Worm (Caenorhabditis elegans) whole organism, L4 larva: ENCODE measurements around the gene din-1.

Experiments
- D1046.2 ChIP-seq: fragments of 200-800 bp; sonication (Bioruptor generic); IDR thresholded peaks from 2 replicates; pipeline ENCODE4 v1.3.6; 2022; ENCODE audit warnings: missing genetic modification characterization, missing compliant biosample characterization
- F37D6.2 ChIP-seq: sonication (generic microtip); optimal IDR thresholded peaks from 2 replicates; lab custom pipeline; 2016; ENCODE audit warnings: mild to moderate bottlenecking, missing genetic modification characterization, missing compliant biosample characterization
- R02D3.7 ChIP-seq: fragments of 150-350 bp; sonication (generic microtip); optimal IDR thresholded peaks from 3 replicates; lab custom pipeline; 2014; ENCODE audit warnings: missing biosample characterization, missing genetic modification characterization
- T26A8.4 ChIP-seq: fragments of 200-800 bp; sonication (Bioruptor generic); IDR thresholded peaks from 2 replicates; pipeline ENCODE4 v1.3.6; 2022; ENCODE audit warnings: missing genetic modification characterization, missing compliant biosample characterization
- aha-1 ChIP-seq: fragments of 150-350 bp; peaks from one replicate; lab custom pipeline; 2014; ENCODE audit warnings: missing biosample characterization, missing genetic modification characterization
- arid-1 ChIP-seq: fragments of 200-800 bp; sonication (Bioruptor generic); conservative IDR thresholded peaks from 2 replicates; pipeline ENCODE4 v1.3.6; 2022; ENCODE audit warnings: missing genetic modification reagents, missing genetic modification characterization, missing compliant biosample characterization
- attf-4 ChIP-seq: sonication (generic microtip); optimal IDR thresholded peaks from 3 replicates; lab custom pipeline; 2017; ENCODE audit warnings: missing biosample characterization, missing genetic modification characterization
- ceh-28 ChIP-seq: fragments of 150-350 bp; optimal IDR thresholded peaks from 2 replicates; lab custom pipeline; 2014; ENCODE audit warnings: missing biosample characterization, missing genetic modification reagents, missing genetic modification characterization
- ceh-44 ChIP-seq: fragments of 200-800 bp; sonication (Bioruptor generic); IDR thresholded peaks from 2 replicates; pipeline ENCODE4 v1.3.6; 2022; ENCODE audit warnings: missing genetic modification reagents, missing genetic modification characterization, missing compliant biosample characterization
- ceh-62 ChIP-seq: sonication (generic microtip); optimal IDR thresholded peaks from 2 replicates; lab custom pipeline; 2017; ENCODE audit warnings: missing biosample characterization, missing genetic modification characterization
- ctbp-1 ChIP-seq: fragments of 200-800 bp; sonication (Bioruptor generic); IDR thresholded peaks from 2 replicates; pipeline ENCODE4 v1.3.6; 2022; ENCODE audit warnings: missing genetic modification reagents, missing genetic modification characterization, missing compliant biosample characterization
- daf-12 ChIP-seq: fragments of 150-350 bp; optimal IDR thresholded peaks from 2 replicates; lab custom pipeline; 2014; ENCODE audit warnings: missing biosample characterization, missing genetic modification reagents, missing genetic modification characterization
- daf-16 ChIP-seq, 3 experiments: sonication (generic microtip); optimal IDR thresholded peaks; 2 replicates each; lab custom pipeline; 2016 to 2017; ENCODE audit warnings: missing genetic modification characterization in 3 of 3, missing genetic modification reagents in 3 of 3, mild to moderate bottlenecking in 2 of 3, missing compliant biosample characterization in 2 of 3, missing biosample characterization in 1 of 3, moderate library complexity in 1 of 3
- daf-19 ChIP-seq: fragments of 200-800 bp; sonication (Bioruptor generic); conservative IDR thresholded peaks from 2 replicates; pipeline ENCODE4 v1.3.6; 2022; ENCODE audit warnings: missing genetic modification characterization, missing compliant biosample characterization
- dmd-6 ChIP-seq: fragments of 200-800 bp; sonication (Bioruptor generic); IDR thresholded peaks from 2 replicates; pipeline ENCODE4 v1.3.6; 2022; ENCODE audit warnings: missing genetic modification reagents, missing genetic modification characterization, missing compliant biosample characterization
- dpl-1 ChIP-seq: fragments of 150-350 bp; optimal IDR thresholded peaks from 2 replicates; lab custom pipeline; 2014; ENCODE audit warnings: missing biosample characterization, missing genetic modification reagents, missing genetic modification characterization
- duxl-1 ChIP-seq: sonication (generic microtip); optimal IDR thresholded peaks from 2 replicates; lab custom pipeline; 2016; ENCODE audit warnings: mild to moderate bottlenecking, missing genetic modification characterization, moderate library complexity, missing compliant biosample characterization; ENCODE audit not compliant: poor library complexity
- dve-1 ChIP-seq: sonication (generic microtip); optimal IDR thresholded peaks from 2 replicates; lab custom pipeline; 2017; ENCODE audit warnings: antibody characterized with exemption, mild to moderate bottlenecking, missing genetic modification characterization, missing compliant biosample characterization; ENCODE audit not compliant: insufficient read depth
- fkh-10 ChIP-seq: fragments of 150-350 bp; optimal IDR thresholded peaks from 2 replicates; lab custom pipeline; 2014; ENCODE audit warnings: missing biosample characterization, missing genetic modification reagents, missing genetic modification characterization
- fos-1 ChIP-seq: fragments of 150-350 bp; optimal IDR thresholded peaks from 2 replicates; lab custom pipeline; 2014; ENCODE audit warnings: missing biosample characterization, missing genetic modification characterization
- hlh-11 ChIP-seq: fragments of 200-800 bp; sonication (Bioruptor generic); optimal IDR thresholded peaks from 2 replicates; lab custom pipeline; 2018; ENCODE audit warnings: mild to moderate bottlenecking, missing genetic modification characterization, missing compliant biosample characterization
- hlh-30 ChIP-seq: sonication (generic microtip); optimal IDR thresholded peaks from 2 replicates; lab custom pipeline; 2017; ENCODE audit warnings: antibody characterized with exemption, mild to moderate bottlenecking, missing genetic modification characterization, missing compliant biosample characterization; ENCODE audit not compliant: insufficient read depth
- jun-1 ChIP-seq: fragments of 150-350 bp; optimal IDR thresholded peaks from 2 replicates; lab custom pipeline; 2014; ENCODE audit warnings: missing biosample characterization, missing genetic modification reagents, missing genetic modification characterization
- lin-29 ChIP-seq: fragments of 200-800 bp; sonication (Bioruptor generic); IDR thresholded peaks from 2 replicates; pipeline ENCODE4 v1.3.6; 2022; ENCODE audit warnings: missing genetic modification reagents, missing genetic modification characterization, missing compliant biosample characterization
- lin-39 ChIP-seq: fragments of 150-350 bp; optimal IDR thresholded peaks from 2 replicates; lab custom pipeline; 2014; ENCODE audit warnings: missing biosample characterization, missing genetic modification reagents, missing genetic modification characterization
- lsy-2 ChIP-seq, 2 experiments: fragments of 150-350 bp in 1 of 2; sonication (generic microtip) in 1 of 2; optimal IDR thresholded peaks; 2 replicates each; lab custom pipeline; 2014 to 2017; ENCODE audit warnings: missing biosample characterization in 2 of 2, missing genetic modification characterization in 2 of 2
- madf-9 ChIP-seq: fragments of 200-800 bp; sonication (Bioruptor generic); conservative IDR thresholded peaks from 2 replicates; pipeline ENCODE4 v1.3.6; 2022; ENCODE audit warnings: missing genetic modification reagents, missing genetic modification characterization, missing compliant biosample characterization
- mdl-1 ChIP-seq, 2 experiments: fragments of 150-350 bp in 1 of 2; sonication (generic microtip) in 1 of 2; optimal IDR thresholded peaks; 2 replicates each; lab custom pipeline; 2014 to 2017; ENCODE audit warnings: missing biosample characterization in 2 of 2, missing genetic modification characterization in 2 of 2
- mep-1 ChIP-seq: fragments of 150-350 bp; sonication (generic microtip); optimal IDR thresholded peaks from 3 replicates; lab custom pipeline; 2014; ENCODE audit warnings: missing biosample characterization, missing genetic modification characterization
- mes-2 ChIP-seq: sonication (generic microtip); optimal IDR thresholded peaks from 2 replicates; lab custom pipeline; 2016; ENCODE audit warnings: missing genotype, mild to moderate bottlenecking, missing genetic modification characterization, missing compliant biosample characterization; ENCODE audit not compliant: poor library complexity, severe bottlenecking
- mxl-3 ChIP-seq: fragments of 200-800 bp; sonication (Bioruptor generic); optimal IDR thresholded peaks from 2 replicates; lab custom pipeline; 2018; ENCODE audit warnings: mild to moderate bottlenecking, missing genetic modification characterization, missing compliant biosample characterization
- nhr-10 ChIP-seq: fragments of 150-350 bp; optimal IDR thresholded peaks from 2 replicates; lab custom pipeline; 2014; ENCODE audit warnings: missing biosample characterization, missing genetic modification characterization
- nhr-237 ChIP-seq: sonication (generic microtip); optimal IDR thresholded peaks from 2 replicates; lab custom pipeline; 2017; ENCODE audit warnings: missing biosample characterization, missing genetic modification characterization
- nhr-28 ChIP-seq: fragments of 150-350 bp; optimal IDR thresholded peaks from 2 replicates; lab custom pipeline; 2014; ENCODE audit warnings: missing biosample characterization, missing genetic modification characterization
- nhr-42 ChIP-seq: fragments of 200-800 bp; sonication (Bioruptor generic); IDR thresholded peaks from 2 replicates; pipeline ENCODE4 v1.3.6; 2022; ENCODE audit warnings: missing genetic modification characterization, missing compliant biosample characterization
- nhr-6 ChIP-seq: fragments of 150-350 bp; optimal IDR thresholded peaks from 2 replicates; lab custom pipeline; 2014; ENCODE audit warnings: missing biosample characterization, missing genetic modification characterization
- nhr-77 ChIP-seq: fragments of 150-350 bp; optimal IDR thresholded peaks from 2 replicates; lab custom pipeline; 2014; ENCODE audit warnings: missing biosample characterization, missing genetic modification characterization
- pha-4 ChIP-seq, 2 experiments: fragments of 150-350 bp in 1 of 2; fragments of 200-800 bp in 1 of 2; sonication (Bioruptor generic) in 1 of 2; IDR thresholded peaks in 1 of 2; optimal IDR thresholded peaks in 1 of 2; 2 replicates each; pipeline versions ENCODE4 v1.3.6 to Lab custom; 2014 to 2022; ENCODE audit warnings: missing genetic modification characterization in 2 of 2, missing genetic modification reagents in 2 of 2, missing biosample characterization in 1 of 2, missing compliant biosample characterization in 1 of 2
- php-3 ChIP-seq: fragments of 200-800 bp; sonication (Bioruptor generic); IDR thresholded peaks from 2 replicates; pipeline ENCODE4 v1.3.6; 2022; ENCODE audit warnings: missing genetic modification reagents, missing genetic modification characterization, missing compliant biosample characterization
- pqm-1 ChIP-seq: sonication (generic microtip); optimal IDR thresholded peaks from 2 replicates; lab custom pipeline; 2017; ENCODE audit warnings: missing biosample characterization, missing genetic modification characterization
- sdz-12 ChIP-seq: fragments of 200-800 bp; sonication (Bioruptor generic); optimal IDR thresholded peaks from 2 replicates; lab custom pipeline; 2018; ENCODE audit warnings: mild to moderate bottlenecking, missing genetic modification characterization, missing compliant biosample characterization
- skn-1 ChIP-seq: fragments of 150-350 bp; optimal IDR thresholded peaks from 2 replicates; lab custom pipeline; 2014; ENCODE audit warnings: missing biosample characterization, missing genetic modification characterization
- spr-1 ChIP-seq: sonication (generic microtip); optimal IDR thresholded peaks from 2 replicates; lab custom pipeline; 2016; ENCODE audit warnings: mild to moderate bottlenecking, missing genetic modification characterization, missing compliant biosample characterization
- tag-97 ChIP-seq: fragments of 200-800 bp; sonication (Bioruptor generic); IDR thresholded peaks from 2 replicates; pipeline ENCODE4 v1.3.6; 2022; ENCODE audit warnings: missing genetic modification characterization, missing compliant biosample characterization
- zfp-3 ChIP-seq: fragments of 200-800 bp; sonication (Bioruptor generic); conservative IDR thresholded peaks from 2 replicates; pipeline ENCODE4 v1.3.6; 2022; ENCODE audit warnings: missing genetic modification reagents, missing genetic modification characterization, missing compliant biosample characterization

The din-1 gene

DNA sequence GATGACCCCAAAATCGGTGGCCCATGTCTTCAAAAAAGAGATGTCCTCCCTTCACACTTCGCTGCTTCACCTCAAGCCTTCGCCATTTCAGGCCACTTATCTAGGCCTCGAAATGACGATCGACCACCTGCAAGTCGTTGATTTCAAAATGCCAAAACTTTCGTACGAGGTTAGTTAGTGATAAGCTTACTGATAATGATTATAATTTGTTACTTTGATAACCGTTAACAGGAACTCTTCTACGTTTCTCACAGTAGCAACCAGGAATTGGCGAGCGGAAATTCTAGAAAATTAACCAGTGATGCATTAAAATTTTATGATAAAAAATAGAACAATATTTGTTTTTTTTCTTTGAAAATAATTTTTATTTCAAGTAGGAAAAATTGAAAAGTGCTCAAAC, 13.5 kb upstream of the din-1 start (continued):
- no peak for TF ChIP-seq arid-1 (GFP tag; lab: Robert Waterston, UW)
- no peak for TF ChIP-seq nhr-42 (GFP tag; lab: Robert Waterston, UW)
- no peak for TF ChIP-seq fos-1 (tag; lab: Kevin White, UChicago)
- TF ChIP-seq attf-4 (tag; lab: Kevin White, UChicago), result no peak
- no peak for TF ChIP-seq fkh-10 (GFP tag; lab: Kevin White, UChicago)
- TF ChIP-seq tag-97 (GFP tag; lab: Robert Waterston, UW), result no peak
- TF ChIP-seq mes-2 (tag; lab: Kevin White, UChicago), result no peak
- no peak for TF ChIP-seq pha-4 (GFP tag; IDR thresholded peaks at IDR 0.05; lab: Robert Waterston, UW)
- no peak for TF ChIP-seq pha-4 (tag; optimal IDR thresholded peaks at IDR 0.05; lab: Kevin White, UChicago)
- no peak for TF ChIP-seq nhr-237 (tag; lab: Kevin White, UChicago)
- no peak for TF ChIP-seq lsy-2 (tag; optimal IDR thresholded peaks at IDR 0.05; lab: Kevin White, UChicago)
- 0 out of 2 replicates have a peak, but pooled peaks have one; percentile 33 for TF ChIP-seq dmd-6 (GFP tag; lab: Robert Waterston, UW)
- TF ChIP-seq zfp-3 (GFP tag; lab: Robert Waterston, UW), result no peak
- TF ChIP-seq daf-12 (tag; lab: Kevin White, UChicago), result no peak
- no peak for TF ChIP-seq daf-16 (GFP tag; optimal IDR thresholded peaks at IDR 0.05; lab: Kevin White, UChicago)
- TF ChIP-seq daf-16 (tag; optimal IDR thresholded peaks at IDR 0.05; lab: Kevin White, UChicago), result peak; percentile 10
- no peak for TF ChIP-seq jun-1
- no peak for TF ChIP-seq skn-1 (tag; lab: Kevin White, UChicago)
- no peak for TF ChIP-seq R02D3.7
- TF ChIP-seq spr-1, result no peak
- no peak for TF ChIP-seq daf-19 (GFP tag; lab: Robert Waterston, UW)

DNA sequence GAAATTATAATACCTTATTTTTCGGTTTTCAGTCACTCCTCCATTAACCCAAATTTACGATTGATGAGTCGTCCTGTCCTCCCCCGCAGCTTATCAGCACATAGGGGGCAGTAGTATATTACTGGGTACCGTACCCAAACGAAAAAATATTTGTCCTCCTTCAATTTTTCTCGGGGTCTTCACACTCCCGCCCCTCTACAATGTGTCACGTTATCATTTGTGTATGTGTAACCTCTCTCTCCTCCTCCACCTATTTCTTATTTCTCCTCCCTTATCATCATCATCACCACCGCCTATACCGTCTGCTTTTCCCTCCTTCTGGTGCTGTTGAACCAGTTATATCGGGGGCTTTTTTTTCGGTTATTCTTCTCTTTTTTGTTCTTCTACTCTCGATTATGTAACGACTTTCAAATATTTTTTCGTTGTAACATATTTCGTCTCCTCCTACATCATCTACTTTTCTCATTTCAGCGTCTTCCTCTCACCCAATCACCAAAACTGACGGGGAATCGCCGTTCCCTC, 12.9 kb upstream of the din-1 start, which contains the start of gene ghi-1:
TSS of gene ghi-1 (plus strand) at position 472 of the 522 bp plus-strand sequence.
- TF ChIP-seq jun-1, result no peak
- 0 out of 2 replicates have a peak, but pooled peaks have one; percentile 17 for TF ChIP-seq php-3 (GFP tag; lab: Robert Waterston, UW)
- no peak for TF ChIP-seq ctbp-1 (GFP tag; lab: Robert Waterston, UW)
- TF ChIP-seq dpl-1 (GFP tag; lab: Kevin White, UChicago), result no peak
- TF ChIP-seq D1046.2 (GFP tag; lab: Robert Waterston, UW), result no peak
- peak; percentile 40 for TF ChIP-seq pqm-1 (tag; lab: Kevin White, UChicago)
- TF ChIP-seq lin-29 (GFP tag; lab: Robert Waterston, UW), result no peak
- no peak for TF ChIP-seq daf-12 (tag; lab: Kevin White, UChicago)
- TF ChIP-seq madf-9 (GFP tag; lab: Robert Waterston, UW), result no peak
- peak; percentile 17; the same call in 1 of the 2 replicates for TF ChIP-seq dmd-6 (GFP tag; lab: Robert Waterston, UW)
- TF ChIP-seq lin-39 (tag; lab: Kevin White, UChicago), result no peak
- TF ChIP-seq zfp-3 (GFP tag; lab: Robert Waterston, UW), result no peak
- TF ChIP-seq aha-1 (tag; lab: Kevin White, UChicago), result peak; percentile 22
- TF ChIP-seq daf-16 (GFP tag; optimal IDR thresholded peaks at IDR 0.05; lab: Kevin White, UChicago), result no peak
- peak; percentile 18 for TF ChIP-seq daf-16 (tag; optimal IDR thresholded peaks at IDR 0.05; lab: Kevin White, UChicago)
- no peak for TF ChIP-seq duxl-1 (tag; lab: Kevin White, UChicago)
- TF ChIP-seq mdl-1 (tag; optimal IDR thresholded peaks at IDR 0.05; lab: Kevin White, UChicago), result peak in 1 of 2 experiments; percentile 6
- TF ChIP-seq dve-1, result peak; percentile 6
- no peak for TF ChIP-seq sdz-12
- no peak for TF ChIP-seq T26A8.4
- no peak for TF ChIP-seq ceh-44 (GFP tag; lab: Robert Waterston, UW)
- TF ChIP-seq hlh-30 (tag; lab: Kevin White, UChicago), result peak; percentile 43
- peak; percentile 45 for TF ChIP-seq nhr-28 (tag; lab: Kevin White, UChicago)
- no peak for TF ChIP-seq F37D6.2 (tag; lab: Kevin White, UChicago)
- no peak for TF ChIP-seq nhr-6 (tag; lab: Kevin White, UChicago)
- TF ChIP-seq R02D3.7, result no peak
- no peak for TF ChIP-seq ceh-62 (tag; lab: Kevin White, UChicago)
- peak; percentile 11 for TF ChIP-seq mxl-3 (GFP tag; lab: Kevin White, UChicago)
- TF ChIP-seq ceh-28 (tag; lab: Kevin White, UChicago), result no peak
- TF ChIP-seq mep-1 (tag; lab: Kevin White, UChicago), result no peak
- TF ChIP-seq mes-2 (tag; lab: Kevin White, UChicago), result peak; percentile 14
- no peak for TF ChIP-seq nhr-77
- TF ChIP-seq nhr-10, result no peak
- peak; percentile 34 for TF ChIP-seq hlh-11 (tag; lab: Kevin White, UChicago)
